Worm (Caenorhabditis elegans) whole organism, L3 larva: ENCODE data around the gene R03G8.3.

Source experiments
- R02D3.7 ChIP-seq: fragments of 150-350 bp; optimal IDR thresholded peaks from 2 replicates; lab custom pipeline; 2014; ENCODE audit warnings: missing biosample characterization, missing genetic modification characterization
- ZK546.5 ChIP-seq: sonication (generic microtip); optimal IDR thresholded peaks from 2 replicates; lab custom pipeline; 2017; ENCODE audit warnings: missing biosample characterization, missing genetic modification characterization
- aly-2 ChIP-seq: fragments of 150-350 bp; optimal IDR thresholded peaks from 2 replicates; lab custom pipeline; 2014; ENCODE audit warnings: missing biosample characterization, missing genetic modification characterization
- ama-1 ChIP-seq: fragments of 150-350 bp; optimal IDR thresholded peaks from 2 replicates; lab custom pipeline; 2018
- ceh-16 ChIP-seq: sonication (generic microtip); optimal IDR thresholded peaks from 2 replicates; lab custom pipeline; 2017; ENCODE audit warnings: missing biosample characterization, missing genetic modification characterization
- ceh-82 ChIP-seq: fragments of 150-350 bp; optimal IDR thresholded peaks from 2 replicates; lab custom pipeline; 2014; ENCODE audit warnings: missing biosample characterization, missing genetic modification characterization
- daf-12 ChIP-seq: fragments of 150-350 bp; optimal IDR thresholded peaks from 2 replicates; lab custom pipeline; 2014; ENCODE audit warnings: missing biosample characterization, missing genetic modification reagents, missing genetic modification characterization
- egl-27 ChIP-seq: sonication (generic microtip); optimal IDR thresholded peaks from 4 replicates; lab custom pipeline; 2017; ENCODE audit warnings: missing biosample characterization, missing genetic modification reagents, missing genetic modification characterization
- egl-5 ChIP-seq: fragments of 150-350 bp; optimal IDR thresholded peaks from 2 replicates; lab custom pipeline; 2017; ENCODE audit warnings: missing biosample characterization, missing genetic modification reagents, missing genetic modification characterization, inconsistent platforms
- elt-1 ChIP-seq: fragments of 150-350 bp; optimal IDR thresholded peaks from 2 replicates; lab custom pipeline; 2014; ENCODE audit warnings: missing biosample characterization, missing genetic modification characterization
- elt-2 ChIP-seq: sonication (generic microtip); optimal IDR thresholded peaks from 2 replicates; lab custom pipeline; 2016; ENCODE audit warnings: missing genetic modification reagents, mild to moderate bottlenecking, missing genetic modification characterization, missing compliant biosample characterization
- elt-3 ChIP-seq, 3 experiments: fragments of 150-350 bp in 1 of 3; sonication (generic microtip) in 2 of 3; optimal IDR thresholded peaks; 2 replicates in 2 of 3; 4 replicates in 1 of 3; lab custom pipeline; 2014 to 2017; ENCODE audit warnings: missing biosample characterization in 3 of 3, missing genetic modification characterization in 3 of 3
- fkh-10 ChIP-seq: sonication (generic microtip); optimal IDR thresholded peaks from 2 replicates; lab custom pipeline; 2017; ENCODE audit warnings: missing biosample characterization, missing genetic modification reagents, missing genetic modification characterization
- hmg-11 ChIP-seq: sonication (generic microtip); optimal IDR thresholded peaks from 2 replicates; lab custom pipeline; 2016; ENCODE audit warnings: missing genetic modification characterization, missing compliant biosample characterization
- jun-1 ChIP-seq: fragments of 150-350 bp; optimal IDR thresholded peaks from 2 replicates; lab custom pipeline; 2014; ENCODE audit warnings: missing biosample characterization, missing genetic modification reagents, missing genetic modification characterization
- lin-15B ChIP-seq: fragments of 150-350 bp; optimal IDR thresholded peaks from 2 replicates; lab custom pipeline; 2014; ENCODE audit warnings: missing biosample characterization, missing genetic modification characterization
- lin-39 ChIP-seq: fragments of 150-350 bp; optimal IDR thresholded peaks from 2 replicates; lab custom pipeline; 2018; ENCODE audit warnings: missing biosample characterization, missing genetic modification reagents, missing genetic modification characterization
- lsy-12 ChIP-seq: sonication (generic microtip); optimal IDR thresholded peaks from 2 replicates; lab custom pipeline; 2016; ENCODE audit warnings: mild to moderate bottlenecking, missing genetic modification characterization, missing compliant biosample characterization
- mdl-1 ChIP-seq: fragments of 150-350 bp; optimal IDR thresholded peaks from 2 replicates; lab custom pipeline; 2014; ENCODE audit warnings: missing biosample characterization, missing genetic modification characterization
- nfya-1 ChIP-seq: sonication (generic microtip); optimal IDR thresholded peaks from 2 replicates; lab custom pipeline; 2017; ENCODE audit warnings: missing genetic modification characterization, mild to moderate bottlenecking, missing compliant biosample characterization, antibody characterized with exemption, moderate library complexity; ENCODE audit not compliant: insufficient read depth
- nhr-11 ChIP-seq: fragments of 150-350 bp; optimal IDR thresholded peaks from 2 replicates; lab custom pipeline; 2014; ENCODE audit warnings: missing biosample characterization, missing genetic modification characterization
- nhr-12 ChIP-seq: fragments of 150-350 bp; optimal IDR thresholded peaks from 2 replicates; lab custom pipeline; 2014; ENCODE audit warnings: missing biosample characterization, missing genetic modification characterization
- nhr-23 ChIP-seq: fragments of 150-350 bp; optimal IDR thresholded peaks from 2 replicates; lab custom pipeline; 2014; ENCODE audit warnings: missing biosample characterization, missing genetic modification reagents, missing genetic modification characterization
- nhr-237 ChIP-seq: fragments of 150-350 bp; optimal IDR thresholded peaks from 2 replicates; lab custom pipeline; 2014; ENCODE audit warnings: missing biosample characterization, missing genetic modification characterization
- nhr-25 ChIP-seq: sonication (generic microtip); optimal IDR thresholded peaks from 2 replicates; lab custom pipeline; 2017; ENCODE audit warnings: missing biosample characterization, missing genetic modification characterization
- nhr-28 ChIP-seq: fragments of 150-350 bp; optimal IDR thresholded peaks from 2 replicates; lab custom pipeline; 2014; ENCODE audit warnings: missing biosample characterization, missing genetic modification characterization
- nhr-43 ChIP-seq: sonication (generic microtip); optimal IDR thresholded peaks from 2 replicates; lab custom pipeline; 2016; ENCODE audit warnings: mild to moderate bottlenecking, missing genetic modification characterization, missing compliant biosample characterization; ENCODE audit not compliant: poor library complexity, severe bottlenecking
- nhr-67 ChIP-seq: fragments of 150-350 bp; optimal IDR thresholded peaks from 2 replicates; lab custom pipeline; 2014; ENCODE audit warnings: missing biosample characterization, missing genetic modification characterization
- nhr-76 ChIP-seq: fragments of 150-350 bp; sonication (generic microtip); optimal IDR thresholded peaks from 5 replicates; lab custom pipeline; 2014; ENCODE audit warnings: missing biosample characterization, missing genetic modification characterization
- nhr-77 ChIP-seq: fragments of 150-350 bp; optimal IDR thresholded peaks from 2 replicates; lab custom pipeline; 2014; ENCODE audit warnings: missing biosample characterization, missing genetic modification characterization
- pha-4 ChIP-seq: fragments of 150-350 bp; optimal IDR thresholded peaks from 2 replicates; lab custom pipeline; 2014; ENCODE audit warnings: missing biosample characterization, missing genetic modification reagents, missing genetic modification characterization
- pqm-1 ChIP-seq: fragments of 150-350 bp; optimal IDR thresholded peaks from 2 replicates; lab custom pipeline; 2017; ENCODE audit warnings: missing biosample characterization, missing genetic modification characterization, inconsistent platforms
- skn-1 ChIP-seq: fragments of 150-350 bp; optimal IDR thresholded peaks from 2 replicates; lab custom pipeline; 2014; ENCODE audit warnings: missing biosample characterization, missing genetic modification characterization
- snpc-4 ChIP-seq: fragments of 150-350 bp; optimal IDR thresholded peaks from 2 replicates; lab custom pipeline; 2014; ENCODE audit warnings: missing biosample characterization, missing genetic modification characterization
- tbx-2 ChIP-seq: sonication (generic microtip); optimal IDR thresholded peaks from 2 replicates; lab custom pipeline; 2016; ENCODE audit warnings: mild to moderate bottlenecking, missing genetic modification characterization, missing compliant biosample characterization
- zag-1 ChIP-seq: fragments of 150-350 bp; optimal IDR thresholded peaks from 2 replicates; lab custom pipeline; 2014; ENCODE audit warnings: missing biosample characterization, missing genetic modification characterization
- ztf-11 ChIP-seq: fragments of 150-350 bp; optimal IDR thresholded peaks from 2 replicates; lab custom pipeline; 2014; ENCODE audit warnings: missing biosample characterization, missing genetic modification characterization
- ztf-4 ChIP-seq: fragments of 150-350 bp; optimal IDR thresholded peaks from 2 replicates; lab custom pipeline; 2014; ENCODE audit warnings: missing biosample characterization, missing genetic modification characterization

The R03G8.3 gene

DNA sequence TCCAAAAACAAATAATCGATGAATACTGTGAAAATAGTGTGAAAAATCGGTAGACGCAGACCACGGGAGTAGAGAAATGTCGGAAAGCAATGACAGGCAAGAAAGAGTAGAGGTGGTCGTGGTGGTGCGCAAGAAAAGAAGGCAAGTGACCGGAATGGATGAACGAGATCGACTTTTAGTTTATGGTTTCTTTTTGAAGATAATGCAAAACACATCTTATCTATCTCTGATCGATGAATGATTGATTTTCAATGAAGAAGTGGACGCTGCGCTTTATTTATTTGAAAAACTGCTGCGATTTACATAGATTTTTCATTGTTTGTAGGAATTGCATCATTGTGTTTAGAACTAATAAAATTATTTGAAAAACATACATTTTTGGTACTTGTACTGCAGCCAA is 29.1 kb downstream of the R03G8.3 start:
- TF ChIP-seq R02D3.7 = no peak
- no peak for TF ChIP-seq zag-1 (tag; lab: Kevin White, UChicago)
- no peak for TF ChIP-seq jun-1
- peak; percentile 36 for TF ChIP-seq nhr-25
- TF ChIP-seq mdl-1 = no peak
- no peak for TF ChIP-seq pqm-1 (tag; lab: Kevin White, UChicago)
- TF ChIP-seq nfya-1 (tag; lab: Kevin White, UChicago) = no peak
- peak; percentile 73 for TF ChIP-seq elt-1 (tag; lab: Kevin White, UChicago)
- peak; percentile 54 for TF ChIP-seq nhr-23 (tag; lab: Kevin White, UChicago)
- no peak for TF ChIP-seq ztf-11 (tag; lab: Kevin White, UChicago)
- TF ChIP-seq aly-2 (tag; lab: Kevin White, UChicago) = no peak
- TF ChIP-seq nhr-43 (tag; lab: Kevin White, UChicago) = peak; percentile 38
- no peak for TF ChIP-seq nhr-77 (tag; lab: Kevin White, UChicago)
- TF ChIP-seq ztf-4 (tag; lab: Kevin White, UChicago) = no peak
- TF ChIP-seq nhr-67 (tag; lab: Kevin White, UChicago) = no peak
- no peak for TF ChIP-seq skn-1
- TF ChIP-seq fkh-10 = no peak

DNA sequence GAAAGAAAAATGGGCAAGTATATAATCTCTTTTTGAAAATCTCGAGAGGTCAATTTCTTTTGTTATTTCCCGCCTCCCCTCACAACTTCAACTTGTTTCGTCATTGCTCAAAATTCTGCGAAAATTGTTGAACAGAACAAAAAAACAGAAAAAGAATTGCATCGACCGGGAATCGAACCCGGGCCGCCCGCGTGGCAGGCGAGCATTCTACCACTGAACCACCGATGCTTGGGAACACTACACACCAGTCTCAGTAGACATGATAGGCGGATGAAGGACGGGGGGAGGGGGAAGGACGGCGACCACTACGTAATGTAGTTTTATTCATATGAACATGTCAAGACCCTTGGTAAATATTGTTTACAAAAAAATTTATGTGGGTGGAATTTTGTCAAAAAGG is 30.3 kb downstream of the R03G8.3 start:
- TF ChIP-seq zag-1 (tag; lab: Kevin White, UChicago) (no peak), jun-1 (peak; percentile 53), ZK546.5 (tag; lab: Kevin White, UChicago) (no peak), nhr-25 (peak; percentile 65), pha-4 (tag; lab: Kevin White, UChicago) (peak; percentile 74), nhr-43 (tag; lab: Kevin White, UChicago) (peak; percentile 49), hmg-11 (tag; lab: Kevin White, UChicago) (peak; percentile 61), nfya-1 (tag; lab: Kevin White, UChicago) (peak; percentile 62), nhr-237 (tag; lab: Kevin White, UChicago) (no peak), elt-3 (tag; optimal IDR thresholded peaks at IDR 0.05; lab: Kevin White, UChicago) (peak in 1 of 3 experiments; percentile 48), nhr-76 (tag; lab: Kevin White, UChicago) (no peak), lsy-12 (tag; lab: Kevin White, UChicago) (peak; percentile 82), ztf-4 (tag; lab: Kevin White, UChicago) (no peak), egl-5 (tag; lab: Kevin White, UChicago) (no peak), elt-2 (peak; percentile 65), egl-27 (tag; lab: Kevin White, UChicago) (no peak), snpc-4 (tag; lab: Kevin White, UChicago) (peak; percentile 63), lin-39 (tag; lab: Kevin White, UChicago) (peak; percentile 69), nhr-12 (tag; lab: Kevin White, UChicago) (no peak), daf-12 (tag; lab: Kevin White, UChicago) (no peak), tbx-2 (tag; lab: Kevin White, UChicago) (peak; percentile 14), nhr-23 (tag; lab: Kevin White, UChicago) (peak; percentile 48), nhr-67 (tag; lab: Kevin White, UChicago) (no peak), ceh-16 (tag; lab: Kevin White, UChicago) (no peak), lin-15B (tag; lab: Kevin White, UChicago) (no peak), ama-1 (lab: Kevin White, UChicago) (peak; percentile 53)

DNA sequence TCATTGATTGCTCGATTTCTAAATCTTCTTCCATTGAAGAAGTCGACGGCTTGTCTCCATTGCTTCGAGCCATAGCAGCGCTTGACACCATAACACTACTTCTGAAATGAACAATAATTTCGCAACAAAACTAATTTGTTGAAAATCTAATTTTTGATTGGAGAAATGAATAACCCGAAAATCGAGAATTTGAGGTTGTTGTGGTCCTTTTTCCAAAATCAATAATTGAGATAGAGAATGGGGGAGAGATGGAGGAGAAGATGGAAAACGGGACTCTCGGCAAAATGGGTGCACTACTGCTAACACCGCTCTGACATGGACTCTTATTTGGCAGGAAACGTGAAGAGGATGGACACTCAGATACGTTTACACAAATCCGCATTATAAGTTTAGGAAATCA is 31.4 kb downstream of the R03G8.3 start, which contains the start of gene snx-17:
Gene snx-17 (minus strand): TSS at position 101 of the 400 bp plus-strand sequence.
- no peak for TF ChIP-seq daf-12 (tag; lab: Kevin White, UChicago)
- no peak for TF ChIP-seq elt-3 (tag; optimal IDR thresholded peaks at IDR 0.05; lab: Kevin White, UChicago)
- no peak for TF ChIP-seq elt-1 (tag; lab: Kevin White, UChicago)
- no peak for TF ChIP-seq egl-27 (tag; lab: Kevin White, UChicago)
- TF ChIP-seq egl-5 (tag; lab: Kevin White, UChicago) = no peak
- no peak for TF ChIP-seq R02D3.7
- no peak for TF ChIP-seq tbx-2 (tag; lab: Kevin White, UChicago)
- no peak for TF ChIP-seq nhr-11
- TF ChIP-seq lin-15B (tag; lab: Kevin White, UChicago) = no peak
- TF ChIP-seq nhr-28 (tag; lab: Kevin White, UChicago) = no peak
- TF ChIP-seq nhr-25 = no peak
- TF ChIP-seq ceh-82 (tag; lab: Kevin White, UChicago) = no peak
- no peak for TF ChIP-seq nhr-237 (tag; lab: Kevin White, UChicago)
- TF ChIP-seq lin-39 (tag; lab: Kevin White, UChicago) = no peak
- TF ChIP-seq pha-4 (tag; lab: Kevin White, UChicago) = no peak
- TF ChIP-seq ZK546.5 (tag; lab: Kevin White, UChicago) = no peak
- no peak for TF ChIP-seq ceh-16 (tag; lab: Kevin White, UChicago)
